Worm (Caenorhabditis elegans) whole organism, L3 larva: Measurements from ENCODE around the gene sri-46.

Source experiments
- ZK546.5 ChIP-seq: sonication (generic microtip); optimal IDR thresholded peaks from 2 replicates; lab custom pipeline; 2017; ENCODE audit warnings: missing biosample characterization, missing genetic modification characterization
- aly-2 ChIP-seq: fragments of 150-350 bp; optimal IDR thresholded peaks from 2 replicates; lab custom pipeline; 2014; ENCODE audit warnings: missing biosample characterization, missing genetic modification characterization
- ama-1 ChIP-seq: fragments of 150-350 bp; optimal IDR thresholded peaks from 2 replicates; lab custom pipeline; 2018
- ceh-28 ChIP-seq: fragments of 150-350 bp; optimal IDR thresholded peaks from 2 replicates; lab custom pipeline; 2014; ENCODE audit warnings: missing biosample characterization, missing genetic modification reagents, missing genetic modification characterization
- ceh-82 ChIP-seq: fragments of 150-350 bp; optimal IDR thresholded peaks from 2 replicates; lab custom pipeline; 2014; ENCODE audit warnings: missing biosample characterization, missing genetic modification characterization
- ceh-9 ChIP-seq: sonication (generic microtip); optimal IDR thresholded peaks from 2 replicates; lab custom pipeline; 2018; ENCODE audit warnings: missing biosample characterization, missing genetic modification characterization
- daf-12 ChIP-seq: fragments of 150-350 bp; optimal IDR thresholded peaks from 2 replicates; lab custom pipeline; 2014; ENCODE audit warnings: missing biosample characterization, missing genetic modification reagents, missing genetic modification characterization
- egl-27 ChIP-seq: sonication (generic microtip); optimal IDR thresholded peaks from 4 replicates; lab custom pipeline; 2017; ENCODE audit warnings: missing biosample characterization, missing genetic modification reagents, missing genetic modification characterization
- egl-5 ChIP-seq: fragments of 150-350 bp; optimal IDR thresholded peaks from 2 replicates; lab custom pipeline; 2017; ENCODE audit warnings: missing biosample characterization, missing genetic modification reagents, missing genetic modification characterization, inconsistent platforms
- elt-1 ChIP-seq: fragments of 150-350 bp; optimal IDR thresholded peaks from 2 replicates; lab custom pipeline; 2014; ENCODE audit warnings: missing biosample characterization, missing genetic modification characterization
- elt-3 ChIP-seq, 3 experiments: fragments of 150-350 bp in 1 of 3; sonication (generic microtip) in 2 of 3; optimal IDR thresholded peaks; 2 replicates in 2 of 3; 4 replicates in 1 of 3; lab custom pipeline; 2014 to 2017; ENCODE audit warnings: missing biosample characterization in 3 of 3, missing genetic modification characterization in 3 of 3
- eor-1 ChIP-seq, 2 experiments: fragments of 150-350 bp; optimal IDR thresholded peaks; 2 replicates each; lab custom pipeline; 2014 to 2018; ENCODE audit warnings: missing biosample characterization in 2 of 2, missing genetic modification characterization in 2 of 2
- fkh-10 ChIP-seq: sonication (generic microtip); optimal IDR thresholded peaks from 2 replicates; lab custom pipeline; 2017; ENCODE audit warnings: missing biosample characterization, missing genetic modification reagents, missing genetic modification characterization
- fkh-2 ChIP-seq: fragments of 150-350 bp; optimal IDR thresholded peaks from 2 replicates; lab custom pipeline; 2014; ENCODE audit warnings: missing biosample characterization, missing genetic modification reagents, missing genetic modification characterization
- fos-1 ChIP-seq: fragments of 150-350 bp; optimal IDR thresholded peaks from 2 replicates; lab custom pipeline; 2014; ENCODE audit warnings: missing biosample characterization, missing genetic modification characterization
- jun-1 ChIP-seq: fragments of 150-350 bp; optimal IDR thresholded peaks from 2 replicates; lab custom pipeline; 2014; ENCODE audit warnings: missing biosample characterization, missing genetic modification reagents, missing genetic modification characterization
- lin-15B ChIP-seq: fragments of 150-350 bp; optimal IDR thresholded peaks from 2 replicates; lab custom pipeline; 2014; ENCODE audit warnings: missing biosample characterization, missing genetic modification characterization
- lin-39 ChIP-seq: fragments of 150-350 bp; optimal IDR thresholded peaks from 2 replicates; lab custom pipeline; 2018; ENCODE audit warnings: missing biosample characterization, missing genetic modification reagents, missing genetic modification characterization
- lsy-12 ChIP-seq: sonication (generic microtip); optimal IDR thresholded peaks from 2 replicates; lab custom pipeline; 2016; ENCODE audit warnings: mild to moderate bottlenecking, missing genetic modification characterization, missing compliant biosample characterization
- mdl-1 ChIP-seq: fragments of 150-350 bp; optimal IDR thresholded peaks from 2 replicates; lab custom pipeline; 2014; ENCODE audit warnings: missing biosample characterization, missing genetic modification characterization
- mml-1 ChIP-seq: fragments of 150-350 bp; sonication (generic microtip); optimal IDR thresholded peaks from 3 replicates; lab custom pipeline; 2014; ENCODE audit warnings: missing biosample characterization, missing genetic modification characterization
- nfya-1 ChIP-seq: sonication (generic microtip); optimal IDR thresholded peaks from 2 replicates; lab custom pipeline; 2017; ENCODE audit warnings: missing genetic modification characterization, mild to moderate bottlenecking, missing compliant biosample characterization, antibody characterized with exemption, moderate library complexity; ENCODE audit not compliant: insufficient read depth
- nhr-11 ChIP-seq: fragments of 150-350 bp; optimal IDR thresholded peaks from 2 replicates; lab custom pipeline; 2014; ENCODE audit warnings: missing biosample characterization, missing genetic modification characterization
- nhr-23 ChIP-seq: fragments of 150-350 bp; optimal IDR thresholded peaks from 2 replicates; lab custom pipeline; 2014; ENCODE audit warnings: missing biosample characterization, missing genetic modification reagents, missing genetic modification characterization
- nhr-237 ChIP-seq: fragments of 150-350 bp; optimal IDR thresholded peaks from 2 replicates; lab custom pipeline; 2014; ENCODE audit warnings: missing biosample characterization, missing genetic modification characterization
- nhr-25 ChIP-seq: sonication (generic microtip); optimal IDR thresholded peaks from 2 replicates; lab custom pipeline; 2017; ENCODE audit warnings: missing biosample characterization, missing genetic modification characterization
- nhr-28 ChIP-seq: fragments of 150-350 bp; optimal IDR thresholded peaks from 2 replicates; lab custom pipeline; 2014; ENCODE audit warnings: missing biosample characterization, missing genetic modification characterization
- nhr-43 ChIP-seq: sonication (generic microtip); optimal IDR thresholded peaks from 2 replicates; lab custom pipeline; 2016; ENCODE audit warnings: mild to moderate bottlenecking, missing genetic modification characterization, missing compliant biosample characterization; ENCODE audit not compliant: poor library complexity, severe bottlenecking
- nhr-67 ChIP-seq: fragments of 150-350 bp; optimal IDR thresholded peaks from 2 replicates; lab custom pipeline; 2014; ENCODE audit warnings: missing biosample characterization, missing genetic modification characterization
- nhr-76 ChIP-seq: fragments of 150-350 bp; sonication (generic microtip); optimal IDR thresholded peaks from 5 replicates; lab custom pipeline; 2014; ENCODE audit warnings: missing biosample characterization, missing genetic modification characterization
- pha-4 ChIP-seq: fragments of 150-350 bp; optimal IDR thresholded peaks from 2 replicates; lab custom pipeline; 2014; ENCODE audit warnings: missing biosample characterization, missing genetic modification reagents, missing genetic modification characterization
- pqm-1 ChIP-seq: fragments of 150-350 bp; optimal IDR thresholded peaks from 2 replicates; lab custom pipeline; 2017; ENCODE audit warnings: missing biosample characterization, missing genetic modification characterization, inconsistent platforms
- sea-2 ChIP-seq: fragments of 150-350 bp; sonication (generic microtip); optimal IDR thresholded peaks from 4 replicates; lab custom pipeline; 2014; ENCODE audit warnings: missing biosample characterization, missing genetic modification reagents, missing genetic modification characterization
- skn-1 ChIP-seq: fragments of 150-350 bp; optimal IDR thresholded peaks from 2 replicates; lab custom pipeline; 2014; ENCODE audit warnings: missing biosample characterization, missing genetic modification characterization
- snpc-4 ChIP-seq: fragments of 150-350 bp; optimal IDR thresholded peaks from 2 replicates; lab custom pipeline; 2014; ENCODE audit warnings: missing biosample characterization, missing genetic modification characterization
- unc-39 ChIP-seq: sonication (generic microtip); optimal IDR thresholded peaks from 4 replicates; lab custom pipeline; 2017; ENCODE audit warnings: missing biosample characterization, missing genetic modification characterization
- unc-62 ChIP-seq: fragments of 150-350 bp; sonication (generic microtip); optimal IDR thresholded peaks from 4 replicates; lab custom pipeline; 2014; ENCODE audit warnings: missing biosample characterization, missing genetic modification reagents, missing genetic modification characterization
- zag-1 ChIP-seq: fragments of 150-350 bp; optimal IDR thresholded peaks from 2 replicates; lab custom pipeline; 2014; ENCODE audit warnings: missing biosample characterization, missing genetic modification characterization
- ztf-4 ChIP-seq: fragments of 150-350 bp; optimal IDR thresholded peaks from 2 replicates; lab custom pipeline; 2014; ENCODE audit warnings: missing biosample characterization, missing genetic modification characterization

sri-46 gene

DNA sequence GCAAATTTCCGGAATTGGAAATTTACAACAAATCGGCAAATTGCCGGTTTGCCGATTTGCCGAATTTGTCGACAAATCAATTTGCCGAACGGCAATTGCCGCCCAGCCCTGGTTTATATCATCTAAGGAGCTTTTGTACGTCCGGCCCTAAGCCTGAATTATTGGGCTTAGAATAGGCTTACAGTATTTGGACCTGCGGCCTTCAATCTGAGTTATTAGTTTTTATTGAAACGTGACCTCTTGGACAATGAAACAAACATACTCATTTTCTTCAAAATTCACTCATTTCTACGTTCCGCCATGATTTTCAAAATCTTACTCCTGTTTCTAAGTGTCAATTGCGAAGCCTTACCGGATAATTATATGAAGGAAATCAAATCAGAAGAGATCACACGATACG is 4.4 kb upstream of the sri-46 start, which contains the start of gene Y39F10C.1:
TSS of gene Y39F10C.1 (plus strand) at position 301 of the 400 bp plus-strand sequence.
- TF ChIP-seq lin-39 (tag; lab: Kevin White, UChicago): no peak
- no peak for TF ChIP-seq nhr-237 (tag; lab: Kevin White, UChicago)
- TF ChIP-seq ceh-82 (tag; lab: Kevin White, UChicago): no peak
- TF ChIP-seq egl-27: no peak
- TF ChIP-seq lin-15B (tag; lab: Kevin White, UChicago): no peak
- TF ChIP-seq nhr-23 (tag; lab: Kevin White, UChicago): no peak
- TF ChIP-seq nhr-11 (tag; lab: Kevin White, UChicago): no peak
- TF ChIP-seq ztf-4 (tag; lab: Kevin White, UChicago): no peak
- TF ChIP-seq elt-1 (tag; lab: Kevin White, UChicago): no peak
- no peak for TF ChIP-seq unc-39 (tag; lab: Kevin White, UChicago)
- TF ChIP-seq, all 47 proteins: peak for 0

- TF ChIP-seq jun-1 (tag; lab: Kevin White, UChicago): no peak
- no peak for TF ChIP-seq nhr-25 (tag; lab: Kevin White, UChicago)
- no peak for TF ChIP-seq nhr-23 (tag; lab: Kevin White, UChicago)
- TF ChIP-seq nhr-237 (tag; lab: Kevin White, UChicago): no peak
- no peak for TF ChIP-seq pqm-1 (tag; lab: Kevin White, UChicago)
- no peak for TF ChIP-seq nhr-28 (tag; lab: Kevin White, UChicago)
- TF ChIP-seq aly-2 (tag; lab: Kevin White, UChicago): no peak
- TF ChIP-seq fkh-10 (GFP tag; lab: Kevin White, UChicago): no peak
- TF ChIP-seq nhr-43 (tag; lab: Kevin White, UChicago): no peak
- TF ChIP-seq fkh-2 (tag; lab: Kevin White, UChicago): no peak
- TF ChIP-seq elt-1 (tag; lab: Kevin White, UChicago): no peak
- TF ChIP-seq ceh-28 (tag; lab: Kevin White, UChicago): no peak
- TF ChIP-seq ama-1 (lab: Kevin White, UChicago): no peak
- TF ChIP-seq ceh-9: no peak
- TF ChIP-seq zag-1 (tag; lab: Kevin White, UChicago): no peak
- no peak for TF ChIP-seq fos-1 (tag; lab: Kevin White, UChicago)
Observed at ce11 chrII:674116-674515, 3.2 kb upstream of the sri-46 start, which contains the start of gene Y39F10C.3. Gene Y39F10C.3, plus strand, starts transcription at chrII:674416.

DNA sequence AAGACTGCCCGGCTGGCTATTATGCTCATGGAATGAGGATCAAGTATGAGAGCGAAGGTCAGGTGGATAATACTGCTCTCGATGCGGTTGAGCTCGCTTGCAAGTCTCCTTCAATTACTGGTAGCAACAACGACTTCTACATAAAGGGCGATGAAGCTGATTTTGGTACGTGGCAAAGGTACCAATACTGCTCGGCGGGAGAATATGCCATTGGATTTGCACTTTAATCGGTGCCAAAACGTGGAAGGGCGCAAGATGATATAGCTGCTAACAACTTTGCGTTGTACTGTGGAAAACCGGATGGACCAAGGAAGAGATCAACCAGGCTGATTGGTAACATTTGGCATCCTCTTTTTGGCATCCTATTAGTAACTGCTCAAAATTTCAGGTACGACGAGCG is 3.1 kb downstream of the sri-46 start:
- no peak for TF ChIP-seq pha-4 (tag; lab: Kevin White, UChicago)

DNA sequence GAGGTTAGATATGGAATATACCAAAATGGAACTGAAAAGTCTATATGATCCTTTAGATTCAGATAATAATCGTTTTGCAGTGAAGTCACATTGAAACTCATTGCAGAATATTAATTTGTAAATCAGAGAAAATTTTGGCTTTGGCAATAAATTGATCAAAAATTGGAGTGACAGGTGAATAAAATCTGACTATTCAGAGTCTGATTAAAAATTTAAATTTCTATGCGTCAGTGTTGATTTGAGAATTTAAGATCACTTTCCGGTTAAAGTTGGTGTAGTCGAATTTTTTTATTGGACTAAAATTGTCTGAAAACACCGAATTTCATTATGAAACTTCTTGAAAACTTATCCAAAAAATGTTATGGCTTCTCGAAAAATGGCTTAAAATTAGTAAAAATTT is 9.2 kb downstream of the sri-46 start, which contains the start of gene sri-45:
TSS of gene sri-45 (minus strand) at position 101 of the 400 bp plus-strand sequence.
- TF ChIP-seq fkh-2 (tag; lab: Kevin White, UChicago) (no peak), mdl-1 (tag; lab: Kevin White, UChicago) (no peak), nfya-1 (no peak), elt-3 (tag; optimal IDR thresholded peaks at IDR 0.05; lab: Kevin White, UChicago) (no peak), unc-39 (tag; lab: Kevin White, UChicago) (no peak), snpc-4 (tag; lab: Kevin White, UChicago) (no peak), ceh-82 (tag; lab: Kevin White, UChicago) (no peak), egl-5 (tag; lab: Kevin White, UChicago) (no peak), nhr-76 (tag; lab: Kevin White, UChicago) (no peak)

DNA sequence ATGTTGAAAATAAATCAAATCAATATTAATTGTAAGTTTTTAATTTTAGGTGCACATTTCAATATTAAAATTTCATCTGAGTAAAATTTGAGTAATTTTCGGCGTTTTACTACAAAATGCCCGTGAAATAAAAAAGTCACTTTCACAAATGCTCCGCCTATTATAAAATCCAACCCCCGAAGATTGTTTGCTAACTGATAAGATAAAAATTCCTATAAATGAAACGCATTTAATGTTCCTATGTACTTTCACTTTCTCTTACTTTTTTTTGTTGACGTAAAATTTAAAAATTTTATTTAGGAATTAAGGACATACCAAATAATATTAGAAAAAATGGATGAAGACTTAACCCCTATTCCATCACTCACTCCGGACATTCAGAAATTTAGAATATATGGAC is 12.6 kb downstream of the sri-46 start, which contains the start of gene sdz-24:
TSS of gene sdz-24 (plus strand) at position 301 of the 400 bp plus-strand sequence.
- TF ChIP-seq nhr-67 (no peak), lin-15B (tag; lab: Kevin White, UChicago) (no peak), mdl-1 (tag; lab: Kevin White, UChicago) (no peak), ztf-4 (tag; lab: Kevin White, UChicago) (no peak), nfya-1 (no peak), nhr-28 (tag; lab: Kevin White, UChicago) (no peak)

ce11 chrII:651324-651723 is 19.6 kb downstream of the sri-46 start:
- no peak for TF ChIP-seq fkh-10 (GFP tag; lab: Kevin White, UChicago)
- TF ChIP-seq nhr-237 (tag; lab: Kevin White, UChicago): no peak
- no peak for TF ChIP-seq nhr-11 (tag; lab: Kevin White, UChicago)
- no peak for TF ChIP-seq zag-1 (tag; lab: Kevin White, UChicago)
- no peak for TF ChIP-seq mml-1 (tag; lab: Kevin White, UChicago)
- no peak for TF ChIP-seq elt-1 (tag; lab: Kevin White, UChicago)
- TF ChIP-seq nhr-67: no peak
- TF ChIP-seq daf-12 (tag; lab: Kevin White, UChicago): no peak
- TF ChIP-seq sea-2 (GFP tag; lab: Kevin White, UChicago): no peak
- TF ChIP-seq ceh-9: no peak
- TF ChIP-seq eor-1 (tag; optimal IDR thresholded peaks at IDR 0.05; lab: Kevin White, UChicago): no peak
- no peak for TF ChIP-seq nhr-76 (tag; lab: Kevin White, UChicago)
- no peak for TF ChIP-seq lsy-12 (tag; lab: Kevin White, UChicago)
- TF ChIP-seq unc-62 (GFP tag; lab: Kevin White, UChicago): no peak
- TF ChIP-seq pha-4 (tag; lab: Kevin White, UChicago): no peak
- no peak for TF ChIP-seq ZK546.5
- no peak for TF ChIP-seq skn-1 (tag; lab: Kevin White, UChicago)
